Worm (Caenorhabditis elegans): Measurements from ENCODE around the gene T05C1.3.

DNA sequence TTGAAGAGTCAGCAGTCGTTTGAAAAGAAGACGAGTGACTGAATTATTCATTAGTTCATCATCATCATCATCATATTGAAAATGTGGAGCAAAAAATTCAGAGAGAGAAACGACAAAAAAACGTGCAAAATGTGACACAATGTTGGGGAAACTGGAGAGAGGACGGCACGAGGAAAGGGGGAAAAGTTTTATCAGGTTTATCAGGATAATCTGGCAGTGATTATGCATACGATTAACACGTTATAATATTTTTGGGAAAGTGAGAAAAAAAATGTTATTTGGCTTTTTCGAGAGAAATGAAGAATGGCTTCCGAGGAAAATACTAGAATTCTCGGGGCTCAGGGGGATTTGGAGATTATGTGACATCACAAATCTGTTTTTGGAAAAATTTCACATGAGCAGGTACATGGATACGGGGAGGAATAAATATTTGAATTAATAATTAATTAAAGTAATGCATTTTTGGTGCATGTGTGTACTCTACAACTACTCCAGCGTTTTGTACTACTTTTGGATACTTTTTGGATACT is 16.0 kb upstream of the T05C1.3 start, which contains the start of gene camt-1:
- no peak for TF ChIP-seq lag-1 (GFP tag; IDR thresholded peaks at IDR 0.05)
- no peak for TF ChIP-seq nfya-1 (tag; optimal IDR thresholded peaks at IDR 0.05; ENCODE audit: borderline replicate concordance, insufficient read depth)
- no peak for TF ChIP-seq ZK185.1 (tag; optimal IDR thresholded peaks at IDR 0.05; ENCODE audit: poor library complexity, severe bottlenecking)
- TF ChIP-seq tbx-9 (tag; optimal IDR thresholded peaks at IDR 0.05; ENCODE audit: borderline replicate concordance) = no peak
- TF ChIP-seq F57C9.4 (tag; optimal IDR thresholded peaks at IDR 0.05) = no peak
- TF ChIP-seq hrde-1 (tag; optimal IDR thresholded peaks at IDR 0.05; ENCODE audit: borderline replicate concordance) = no peak
- TF ChIP-seq chd-7 (tag; optimal IDR thresholded peaks at IDR 0.05) = no peak
- no peak for TF ChIP-seq lin-54 (GFP tag; optimal IDR thresholded peaks at IDR 0.05)
- TF ChIP-seq B0261.1 (tag; optimal IDR thresholded peaks at IDR 0.05) = no peak
- TF ChIP-seq rec-8 (tag; optimal IDR thresholded peaks at IDR 0.05) = no peak
- no peak for TF ChIP-seq lin-26 (GFP tag; IDR thresholded peaks at IDR 0.05)
- no peak for TF ChIP-seq him-1 (tag; optimal IDR thresholded peaks at IDR 0.05)
- TF ChIP-seq attf-3 (GFP tag; conservative IDR thresholded peaks at IDR 0.05) = no peak

All from whole organism, young adult.